Fruit fly (Drosophila melanogaster): ENCODE measurements around the gene CycY.

Gene CycY

dm6 chr2L:11829277-11829676, 15.7 kb upstream of the CycY start, which contains the start of gene esc (continued):
- TF ChIP-seq usp (GFP tag; optimal IDR thresholded peaks at IDR 0.05), result no peak
- TF ChIP-seq Bteb2 (GFP tag; optimal IDR thresholded peaks at IDR 0.05), result peak; percentile 25
- no peak for TF ChIP-seq CG11696 (GFP tag; IDR thresholded peaks at IDR 0.05)
- TF ChIP-seq ind (GFP tag; optimal IDR thresholded peaks at IDR 0.05), result no peak
- no peak for TF ChIP-seq Gug (GFP tag; IDR thresholded peaks at IDR 0.05)
- no peak for TF ChIP-seq CG2202 (tag; optimal IDR thresholded peaks at IDR 0.05)
- TF ChIP-seq MESR4 (GFP tag; optimal IDR thresholded peaks at IDR 0.05), result peak; percentile 35
- peak; percentile 57 for TF ChIP-seq jumu (GFP tag; optimal IDR thresholded peaks at IDR 0.05)
- TF ChIP-seq CG10959 (GFP tag; IDR thresholded peaks at IDR 0.05), result no peak
- peak; percentile 64; the same call in 2 of the 3 replicates for TF ChIP-seq CG6791 (GFP tag; IDR thresholded peaks at IDR 0.05; ENCODE audit: partially characterized antibody)
- TF ChIP-seq CG2116 (GFP tag; optimal IDR thresholded peaks at IDR 0.05), result peak; percentile 46
- no peak for TF ChIP-seq CG2712 (tag; optimal IDR thresholded peaks at IDR 0.05)
- TF ChIP-seq CG3847 (GFP tag; IDR thresholded peaks at IDR 0.05), result peak; percentile 82
- peak; percentile 3 for TF ChIP-seq fu2 (GFP tag; optimal IDR thresholded peaks at IDR 0.05)
- TF ChIP-seq nmo (GFP tag; optimal IDR thresholded peaks at IDR 0.05), result peak; percentile 62
- peak; percentile 41 for TF ChIP-seq CG18011 (GFP tag; optimal IDR thresholded peaks at IDR 0.05)
- TF ChIP-seq wek (GFP tag; optimal IDR thresholded peaks at IDR 0.05), result no peak
- no peak for TF ChIP-seq Hr39 (optimal IDR thresholded peaks at IDR 0.05)
- TF ChIP-seq CG6175 (GFP tag; IDR thresholded peaks at IDR 0.05), result no peak
- no peak for TF ChIP-seq CG3838 (GFP tag; optimal IDR thresholded peaks at IDR 0.05)
- no peak for TF ChIP-seq CG42726 (GFP tag; IDR thresholded peaks at IDR 0.05; ENCODE audit: partially characterized antibody)
- TF ChIP-seq E2f2 (GFP tag; IDR thresholded peaks at IDR 0.05), result peak; percentile 99
- no peak for TF ChIP-seq CG12299 (tag; optimal IDR thresholded peaks at IDR 0.05)
- peak; percentile 23 for TF ChIP-seq CG9817 (tag; optimal IDR thresholded peaks at IDR 0.05)
- no peak for TF ChIP-seq oc (tag; optimal IDR thresholded peaks at IDR 0.05)
- peak; percentile 27 for TF ChIP-seq Xbp1 (GFP tag; optimal IDR thresholded peaks at IDR 0.05)
- TF ChIP-seq CG5953 (GFP tag; IDR thresholded peaks at IDR 0.05), result no peak
- no peak for TF ChIP-seq abd-A (tag; optimal IDR thresholded peaks at IDR 0.05)
- TF ChIP-seq z (GFP tag; IDR thresholded peaks at IDR 0.05), result no peak
- TF ChIP-seq tgo (GFP tag; IDR thresholded peaks at IDR 0.05), result no peak
- TF ChIP-seq Myb (GFP tag; optimal IDR thresholded peaks at IDR 0.05), result peak; percentile 76
- no peak for TF ChIP-seq CG1529 (GFP tag; optimal IDR thresholded peaks at IDR 0.05)
- TF ChIP-seq p53 (GFP tag; optimal IDR thresholded peaks at IDR 0.05), result peak; percentile 10
- peak; percentile 45 for TF ChIP-seq CG30403 (GFP tag; optimal IDR thresholded peaks at IDR 0.05)
- peak; percentile 64 for TF ChIP-seq CG7786 (GFP tag; optimal IDR thresholded peaks at IDR 0.05)
- TF ChIP-seq Scr (GFP tag; IDR thresholded peaks at IDR 0.05; ENCODE audit: partially characterized antibody), result no peak; the same call in 1 of the 2 replicates
- TF ChIP-seq tll (GFP tag; optimal IDR thresholded peaks at IDR 0.05), result no peak
- TF ChIP-seq Elba2 (GFP tag; optimal IDR thresholded peaks at IDR 0.05), result peak; percentile 5
- TF ChIP-seq HmgD (GFP tag; optimal IDR thresholded peaks at IDR 0.05), result peak; percentile 65
- peak; percentile 4; the same call in 1 of the 2 replicates for TF ChIP-seq NFAT (GFP tag; IDR thresholded peaks at IDR 0.05)
- no peak for TF ChIP-seq fd102C (GFP tag; optimal IDR thresholded peaks at IDR 0.05)
- no peak for TF ChIP-seq prd (optimal IDR thresholded peaks at IDR 0.05)
- peak; percentile 40; the same call in 1 of the 3 replicates for TF ChIP-seq prd (GFP tag; IDR thresholded peaks at IDR 0.05)
- 0 out of 2 replicates have a peak, but pooled peaks have one; percentile 9 for TF ChIP-seq CG31224 (GFP tag; IDR thresholded peaks at IDR 0.05)
- no peak for TF ChIP-seq pros (GFP tag; optimal IDR thresholded peaks at IDR 0.05)
- TF ChIP-seq pb (GFP tag; optimal IDR thresholded peaks at IDR 0.05), result peak; percentile 5
- peak; percentile 39 for TF ChIP-seq CG13624 (GFP tag; optimal IDR thresholded peaks at IDR 0.05)
- TF ChIP-seq luna (GFP tag; optimal IDR thresholded peaks at IDR 0.05), result no peak
- peak; percentile 61 for TF ChIP-seq CG4282 (GFP tag; optimal IDR thresholded peaks at IDR 0.05)
- peak; percentile 25 for TF ChIP-seq ftz-f1 (GFP tag; optimal IDR thresholded peaks at IDR 0.05)
- peak; percentile 74 for TF ChIP-seq Rfx (GFP tag; IDR thresholded peaks at IDR 0.05)
- no peak for TF ChIP-seq CG12236 (GFP tag; optimal IDR thresholded peaks at IDR 0.05)
- peak; percentile 77 for TF ChIP-seq sens (GFP tag)

All from whole organism, embryonic.